Fruit fly (Drosophila melanogaster): Measurements from ENCODE around the gene comm2.

The comm2 gene

DNA sequence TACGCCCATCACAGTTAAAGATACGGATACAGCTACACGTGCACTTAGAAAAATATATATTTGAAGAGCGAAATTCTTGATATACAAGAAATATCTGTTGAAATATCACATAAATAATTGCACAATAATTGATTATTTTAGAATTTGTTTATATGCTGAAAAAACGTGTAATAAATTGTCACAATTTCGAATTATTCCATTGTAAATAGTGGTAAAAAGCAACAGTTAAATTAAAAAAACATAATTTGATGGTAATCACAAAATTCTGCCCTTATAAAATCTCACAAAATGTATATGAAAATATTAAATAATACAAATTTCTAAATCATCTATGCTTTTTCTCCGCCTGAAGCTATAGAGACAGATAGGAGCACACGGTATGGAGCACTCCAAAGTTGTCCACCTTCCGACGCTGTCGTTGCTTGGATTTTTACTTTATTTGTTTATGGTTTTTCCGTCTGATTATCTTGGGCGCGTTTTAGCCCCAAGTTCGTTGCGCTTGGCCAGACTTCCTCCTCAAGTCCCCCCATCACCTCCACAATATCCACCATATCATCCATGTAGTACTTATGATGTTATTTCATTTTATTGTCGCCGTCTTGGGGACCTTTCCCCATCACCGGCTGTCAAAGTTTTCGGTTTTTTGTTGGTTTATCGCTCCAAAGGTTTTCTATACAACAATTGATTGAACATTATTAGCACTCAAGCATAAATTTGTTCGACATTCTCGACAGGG lies 4.8 kb upstream of the comm2 start (continued):
- TF ChIP-seq Dip3 (GFP tag; optimal IDR thresholded peaks at IDR 0.05): no peak
- TF ChIP-seq kay (GFP tag; optimal IDR thresholded peaks at IDR 0.05): no peak
- no peak for TF ChIP-seq CG16863 (GFP tag; optimal IDR thresholded peaks at IDR 0.05)
- TF ChIP-seq klu (GFP tag; IDR thresholded peaks at IDR 0.05): 0 out of 2 replicates have a peak, but pooled peaks have one; percentile 32
- peak; percentile 76 for TF ChIP-seq CG12391 (tag; optimal IDR thresholded peaks at IDR 0.05)
- no peak for TF ChIP-seq CG7928 (GFP tag; optimal IDR thresholded peaks at IDR 0.05)
- TF ChIP-seq tup (GFP tag; optimal IDR thresholded peaks at IDR 0.05): no peak
- TF ChIP-seq Nf-YC (tag; optimal IDR thresholded peaks at IDR 0.05): no peak
- no peak for TF ChIP-seq ems (GFP tag; optimal IDR thresholded peaks at IDR 0.05)
- TF ChIP-seq NK7.1 (GFP tag; optimal IDR thresholded peaks at IDR 0.05): no peak
- peak; percentile 13 for TF ChIP-seq CG11723 (GFP tag; optimal IDR thresholded peaks at IDR 0.05)
- TF ChIP-seq BtbVII (GFP tag; optimal IDR thresholded peaks at IDR 0.05): peak; percentile 6
- TF ChIP-seq CG13894 (tag; optimal IDR thresholded peaks at IDR 0.05): peak; percentile 60
- TF ChIP-seq CG1024 (GFP tag; IDR thresholded peaks at IDR 0.05): no peak
- no peak for TF ChIP-seq oc (tag; optimal IDR thresholded peaks at IDR 0.05)
- no peak for TF ChIP-seq Fer2 (tag; optimal IDR thresholded peaks at IDR 0.05)
- TF ChIP-seq Opbp (GFP tag; IDR thresholded peaks at IDR 0.05; ENCODE audit: partially characterized antibody): no peak
- TF ChIP-seq crp (GFP tag; optimal IDR thresholded peaks at IDR 0.05): peak in 1 of 2 experiments; percentile 4
- no peak for TF ChIP-seq CG2129 (GFP tag; IDR thresholded peaks at IDR 0.05; ENCODE audit: partially characterized antibody)
- peak; percentile 39 for TF ChIP-seq CG18599 (GFP tag; optimal IDR thresholded peaks at IDR 0.05)
- no peak for TF ChIP-seq CG43689 (GFP tag; IDR thresholded peaks at IDR 0.05)
- peak; percentile 88 for TF ChIP-seq CG17361 (GFP tag; IDR thresholded peaks at IDR 0.05)
- TF ChIP-seq lmd (GFP tag; IDR thresholded peaks at IDR 0.05): peak; percentile 42; the same call in 1 of the 2 replicates
- TF ChIP-seq abd-A (tag; optimal IDR thresholded peaks at IDR 0.05): no peak
- TF ChIP-seq trem (tag; optimal IDR thresholded peaks at IDR 0.05): peak; percentile 51
- TF ChIP-seq gfzf (GFP tag; optimal IDR thresholded peaks at IDR 0.05): no peak
- no peak; the same call in 1 of the 2 replicates for TF ChIP-seq CG14667 (GFP tag; IDR thresholded peaks at IDR 0.05)
- TF ChIP-seq CG13287 (GFP tag; IDR thresholded peaks at IDR 0.05; ENCODE audit: partially characterized antibody): no peak
- TF ChIP-seq chn (GFP tag; optimal IDR thresholded peaks at IDR 0.05): no peak
- TF ChIP-seq CG2889 (GFP tag; IDR thresholded peaks at IDR 0.05): no peak
- no peak for TF ChIP-seq CG4730 (GFP tag; IDR thresholded peaks at IDR 0.05)
- no peak for TF ChIP-seq CG6791 (GFP tag; IDR thresholded peaks at IDR 0.05; ENCODE audit: partially characterized antibody)
- no peak for TF ChIP-seq CG9797 (GFP tag; optimal IDR thresholded peaks at IDR 0.05)
- TF ChIP-seq ara (GFP tag; IDR thresholded peaks at IDR 0.05): no peak
- no peak for TF ChIP-seq pros (GFP tag; optimal IDR thresholded peaks at IDR 0.05)
- TF ChIP-seq CG12659 (GFP tag; optimal IDR thresholded peaks at IDR 0.05): peak; percentile 47
- TF ChIP-seq dmrt99B (tag; optimal IDR thresholded peaks at IDR 0.05): peak; percentile 78
- no peak for TF ChIP-seq HmgD (GFP tag; optimal IDR thresholded peaks at IDR 0.05)
- TF ChIP-seq Mes4 (GFP tag; optimal IDR thresholded peaks at IDR 0.05): no peak
- no peak for TF ChIP-seq Lim3 (GFP tag; IDR thresholded peaks at IDR 0.05)
- peak; percentile 53 for TF ChIP-seq Spps (tag; optimal IDR thresholded peaks at IDR 0.05)
- 0 out of 3 replicates have a peak, but pooled peaks have one; percentile 15 for TF ChIP-seq H15 (GFP tag; IDR thresholded peaks at IDR 0.05)
- no peak for TF ChIP-seq MBD-R2 (GFP tag; IDR thresholded peaks at IDR 0.05)
- TF ChIP-seq CG9215 (GFP tag; IDR thresholded peaks at IDR 0.05): no peak
- TF ChIP-seq CG11696 (GFP tag; IDR thresholded peaks at IDR 0.05): no peak
- TF ChIP-seq CG10321 (GFP tag; IDR thresholded peaks at IDR 0.05): no peak
- TF ChIP-seq Taf1 (GFP tag; IDR thresholded peaks at IDR 0.05): no peak
- no peak for TF ChIP-seq al (GFP tag; IDR thresholded peaks at IDR 0.05)
- peak; percentile 7 for TF ChIP-seq sd (tag; optimal IDR thresholded peaks at IDR 0.05)
